Fruit fly (Drosophila melanogaster): Measurements from ENCODE around the gene SWIP.

Gene SWIP

DNA sequence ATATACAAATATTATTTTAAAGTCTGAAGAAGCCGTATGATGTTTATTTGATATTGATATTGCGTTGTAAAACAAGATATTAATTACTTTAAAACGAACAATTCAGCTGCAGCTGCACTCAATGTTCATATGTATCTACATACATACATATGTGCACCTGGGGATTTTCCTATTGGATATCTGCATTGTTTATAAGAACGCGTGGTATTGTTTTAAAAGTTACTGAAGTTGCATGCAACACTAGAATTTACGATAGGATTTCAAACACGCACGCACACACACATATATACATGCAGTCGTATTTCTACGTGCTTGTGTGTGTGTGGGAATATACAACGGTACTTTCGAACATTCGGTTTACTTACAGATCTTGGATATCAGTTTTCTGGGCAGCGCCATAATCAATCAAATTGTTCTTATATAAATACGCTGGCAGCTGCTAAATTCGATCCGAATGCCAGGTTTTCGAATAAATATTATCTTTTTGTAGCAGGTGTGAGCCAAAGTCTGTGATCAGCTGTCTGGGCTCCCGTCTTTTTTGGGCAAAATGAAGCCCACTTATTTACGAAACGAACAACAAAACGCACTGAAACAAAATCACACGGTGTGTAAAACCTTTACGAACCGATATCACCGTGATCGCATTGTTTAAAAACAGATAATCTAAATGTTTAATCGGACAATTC, 38.2 kb upstream of the SWIP start:
- TF ChIP-seq psq (GFP tag; optimal IDR thresholded peaks at IDR 0.05) = no peak
- TF ChIP-seq woc (GFP tag; optimal IDR thresholded peaks at IDR 0.05) = no peak
- no peak for TF ChIP-seq CG32264 (GFP tag; optimal IDR thresholded peaks at IDR 0.05)
- no peak for TF ChIP-seq Hnf4 (GFP tag; optimal IDR thresholded peaks at IDR 0.05)
- no peak for TF ChIP-seq Sp1 (GFP tag; optimal IDR thresholded peaks at IDR 0.05)
- TF ChIP-seq Dfd (GFP tag; optimal IDR thresholded peaks at IDR 0.05) = no peak

DNA sequence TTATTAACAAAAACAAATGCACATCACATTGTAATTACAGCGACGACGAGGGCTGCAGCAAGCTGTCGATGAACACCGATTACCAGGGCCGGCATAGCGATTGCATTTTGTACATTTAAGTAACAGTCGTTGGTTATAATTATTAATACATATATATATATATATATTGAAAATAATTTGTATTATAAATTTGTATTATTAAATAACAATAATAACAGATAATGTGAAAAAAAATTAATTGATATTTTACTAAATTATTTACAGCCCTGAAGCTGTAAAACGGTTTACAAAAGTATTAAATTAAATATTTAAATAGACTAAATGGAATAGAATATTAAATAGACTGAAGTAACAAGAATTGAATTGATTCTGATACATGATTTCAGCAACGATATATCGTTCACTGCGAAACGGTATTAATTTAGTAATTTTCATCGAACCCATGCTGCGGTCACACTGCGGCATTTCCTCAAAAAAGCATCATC, 37.6 kb upstream of the SWIP start, which contains the start of the genes kat80 and Prosalpha4:
TSS of gene kat80 (minus strand) at position 327 of the 485 bp plus-strand sequence.
TSS of gene Prosalpha4 (plus strand) at position 417 of the 485 bp plus-strand sequence.
- TF ChIP-seq CG9705 (GFP tag; optimal IDR thresholded peaks at IDR 0.05) = no peak
- no peak for TF ChIP-seq Dif (GFP tag; optimal IDR thresholded peaks at IDR 0.05; ENCODE audit: partially characterized antibody)
- TF ChIP-seq h (GFP tag; optimal IDR thresholded peaks at IDR 0.05) = no peak
- TF ChIP-seq woc (GFP tag; optimal IDR thresholded peaks at IDR 0.05) = peak; percentile 23
- no peak for TF ChIP-seq Vsx2 (GFP tag; optimal IDR thresholded peaks at IDR 0.05; ENCODE audit: partially characterized antibody)
- no peak for TF ChIP-seq CG32264 (GFP tag; optimal IDR thresholded peaks at IDR 0.05)
- TF ChIP-seq rgr (GFP tag; optimal IDR thresholded peaks at IDR 0.05) = no peak
- TF ChIP-seq br (GFP tag; optimal IDR thresholded peaks at IDR 0.05) = no peak
- no peak for TF ChIP-seq pan (optimal IDR thresholded peaks at IDR 0.05)
- TF ChIP-seq Hnf4 (GFP tag; optimal IDR thresholded peaks at IDR 0.05) = peak; percentile 1
- no peak for TF ChIP-seq Rel (GFP tag; optimal IDR thresholded peaks at IDR 0.05)
- TF ChIP-seq Rel (tag; optimal IDR thresholded peaks at IDR 0.05) = no peak
- no peak for TF ChIP-seq ey (GFP tag; optimal IDR thresholded peaks at IDR 0.05)
- TF ChIP-seq jim (GFP tag; optimal IDR thresholded peaks at IDR 0.05) = no peak
- no peak for TF ChIP-seq CrebA (GFP tag; optimal IDR thresholded peaks at IDR 0.05; ENCODE audit: borderline replicate concordance)
- no peak for TF ChIP-seq sage (GFP tag; optimal IDR thresholded peaks at IDR 0.05)
- no peak for TF ChIP-seq Abd-B (GFP tag; optimal IDR thresholded peaks at IDR 0.05)
- peak in 1 of 2 experiments; percentile 75 for TF ChIP-seq foxo (GFP tag; optimal IDR thresholded peaks at IDR 0.05)
- TF ChIP-seq OdsH (GFP tag; optimal IDR thresholded peaks at IDR 0.05) = no peak
- TF ChIP-seq dsf (GFP tag; optimal IDR thresholded peaks at IDR 0.05; ENCODE audit: borderline replicate concordance) = no peak
- TF ChIP-seq Myc (optimal IDR thresholded peaks at IDR 0.05) = peak; percentile 1
- TF ChIP-seq brk (GFP tag; optimal IDR thresholded peaks at IDR 0.05) = no peak
- TF ChIP-seq psq (GFP tag; optimal IDR thresholded peaks at IDR 0.05) = peak; percentile 21
- TF ChIP-seq Hr78 (GFP tag; optimal IDR thresholded peaks at IDR 0.05) = no peak
- TF ChIP-seq tai (GFP tag; optimal IDR thresholded peaks at IDR 0.05) = no peak
- no peak for TF ChIP-seq Hr83 (GFP tag; optimal IDR thresholded peaks at IDR 0.05; ENCODE audit: poor library complexity, severe bottlenecking)
- TF ChIP-seq fru (GFP tag; optimal IDR thresholded peaks at IDR 0.05) = peak; percentile 29
- no peak for TF ChIP-seq dl (GFP tag; optimal IDR thresholded peaks at IDR 0.05; ENCODE audit: insufficient read depth in 1 of 2, partially characterized antibody in 2 of 2)
- TF ChIP-seq Sp1 (GFP tag; optimal IDR thresholded peaks at IDR 0.05) = peak; percentile 36
- TF ChIP-seq usp (GFP tag; optimal IDR thresholded peaks at IDR 0.05) = no peak
- peak; percentile 10 for TF ChIP-seq sv (GFP tag; optimal IDR thresholded peaks at IDR 0.05)
- peak; percentile 57 for TF ChIP-seq HLH106 (tag; optimal IDR thresholded peaks at IDR 0.05)
- no peak for TF ChIP-seq Mio (GFP tag; optimal IDR thresholded peaks at IDR 0.05)
- TF ChIP-seq N (GFP tag; optimal IDR thresholded peaks at IDR 0.05) = no peak

DNA sequence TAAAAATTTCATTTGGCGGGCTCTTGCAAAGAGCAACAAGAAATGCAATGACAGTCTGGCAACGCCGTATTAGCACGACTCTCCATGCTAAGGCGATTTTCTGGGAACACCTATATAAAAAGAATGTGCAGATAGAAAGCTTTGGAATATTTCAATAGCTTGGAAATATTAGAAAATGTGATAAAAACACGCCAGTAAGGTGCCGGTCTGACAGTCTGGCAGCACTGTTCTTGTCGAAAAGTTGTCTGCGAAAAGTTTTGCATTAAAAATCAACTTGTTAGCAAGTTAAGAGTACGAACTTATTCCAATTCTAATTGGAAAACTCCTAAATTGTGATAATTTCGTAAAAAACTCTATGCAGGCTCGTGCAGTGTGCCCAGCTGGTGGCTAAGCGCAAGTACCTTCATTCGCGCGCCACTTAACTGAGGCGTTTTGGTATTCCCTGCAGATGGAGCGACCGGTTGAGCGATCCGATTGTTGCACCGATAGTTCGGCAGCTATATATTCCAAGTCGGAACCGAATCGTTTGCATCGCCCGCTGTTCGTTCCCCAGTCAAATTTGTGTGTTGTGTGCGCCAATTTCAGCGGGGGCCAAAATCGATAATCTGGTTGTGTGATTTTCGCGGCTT, 35.5 kb upstream of the SWIP start, which contains the start of gene eas:
TSS of gene eas (plus strand) at position 451 of the 629 bp plus-strand sequence.
- TF ChIP-seq rgr (GFP tag; optimal IDR thresholded peaks at IDR 0.05) (peak; percentile 20), pan (optimal IDR thresholded peaks at IDR 0.05) (no peak), Dif (GFP tag; optimal IDR thresholded peaks at IDR 0.05; ENCODE audit: partially characterized antibody) (peak; percentile 78), dl (GFP tag; optimal IDR thresholded peaks at IDR 0.05; ENCODE audit: insufficient read depth in 1 of 2, partially characterized antibody in 2 of 2) (no peak), Vsx2 (GFP tag; optimal IDR thresholded peaks at IDR 0.05; ENCODE audit: partially characterized antibody) (no peak), tai (GFP tag; optimal IDR thresholded peaks at IDR 0.05) (no peak), dsf (GFP tag; optimal IDR thresholded peaks at IDR 0.05; ENCODE audit: borderline replicate concordance) (no peak), Hr78 (GFP tag; optimal IDR thresholded peaks at IDR 0.05) (no peak), N (GFP tag; optimal IDR thresholded peaks at IDR 0.05) (peak; percentile 1), h (GFP tag; optimal IDR thresholded peaks at IDR 0.05) (peak; percentile 23), dmrt93B (GFP tag; optimal IDR thresholded peaks at IDR 0.05) (no peak), CG9705 (GFP tag; optimal IDR thresholded peaks at IDR 0.05) (no peak), Jra (GFP tag; optimal IDR thresholded peaks at IDR 0.05) (no peak), CG32264 (GFP tag; optimal IDR thresholded peaks at IDR 0.05) (no peak), Sp1 (GFP tag; optimal IDR thresholded peaks at IDR 0.05) (no peak), OdsH (GFP tag; optimal IDR thresholded peaks at IDR 0.05) (no peak), brk (GFP tag; optimal IDR thresholded peaks at IDR 0.05) (no peak), lola (GFP tag; optimal IDR thresholded peaks at IDR 0.05) (no peak), br (GFP tag; optimal IDR thresholded peaks at IDR 0.05) (no peak), Myc (optimal IDR thresholded peaks at IDR 0.05) (no peak), Mio (GFP tag; optimal IDR thresholded peaks at IDR 0.05) (no peak), ey (GFP tag; optimal IDR thresholded peaks at IDR 0.05) (no peak), foxo (GFP tag; optimal IDR thresholded peaks at IDR 0.05) (peak in 1 of 2 experiments; percentile 29), sv (GFP tag; optimal IDR thresholded peaks at IDR 0.05) (peak; percentile 22), woc (GFP tag; optimal IDR thresholded peaks at IDR 0.05) (no peak), fru (GFP tag; optimal IDR thresholded peaks at IDR 0.05) (peak; percentile 1), jim (GFP tag; optimal IDR thresholded peaks at IDR 0.05) (no peak), psq (GFP tag; optimal IDR thresholded peaks at IDR 0.05) (no peak), Abd-B (GFP tag; optimal IDR thresholded peaks at IDR 0.05) (no peak), HLH106 (tag; optimal IDR thresholded peaks at IDR 0.05) (no peak)
